Fruit fly (Drosophila melanogaster): ENCODE measurements around the gene CG15803.

CG15803 gene

dm6 chr3R:18295262-18295944, 65.1 kb downstream of the CG15803 start:
- TF ChIP-seq kay (GFP tag; ENCODE audit: borderline replicate concordance) (peak; percentile 77), bab1 (GFP tag; optimal IDR thresholded peaks at IDR 0.05) (no peak), ovo (GFP tag; optimal IDR thresholded peaks at IDR 0.05) (no peak)

dm6 chr3R:18294488-18294887, 66.0 kb downstream of the CG15803 start:
- TF ChIP-seq Mnt (GFP tag; optimal IDR thresholded peaks at IDR 0.05), result no peak
- no peak for TF ChIP-seq bab1 (GFP tag; optimal IDR thresholded peaks at IDR 0.05)
- TF ChIP-seq CG33017 (tag; optimal IDR thresholded peaks at IDR 0.05), result no peak
- TF ChIP-seq kay (GFP tag; ENCODE audit: borderline replicate concordance), result no peak
- no peak for TF ChIP-seq tj (GFP tag; optimal IDR thresholded peaks at IDR 0.05)
- no peak for TF ChIP-seq CG12768 (GFP tag; optimal IDR thresholded peaks at IDR 0.05)
- no peak for TF ChIP-seq toe (GFP tag; optimal IDR thresholded peaks at IDR 0.05)
- TF ChIP-seq Hr96 (GFP tag; optimal IDR thresholded peaks at IDR 0.05), result no peak
- TF ChIP-seq Crg-1 (GFP tag; optimal IDR thresholded peaks at IDR 0.05), result no peak
- no peak for TF ChIP-seq CG14711 (tag; optimal IDR thresholded peaks at IDR 0.05)
- no peak for TF ChIP-seq CG7101 (tag; optimal IDR thresholded peaks at IDR 0.05)
- no peak for TF ChIP-seq CG1620 (GFP tag; optimal IDR thresholded peaks at IDR 0.05)
- TF ChIP-seq ovo (GFP tag; optimal IDR thresholded peaks at IDR 0.05), result no peak

dm6 chr3R:18292371-18292770, 68.2 kb downstream of the CG15803 start:
- TF ChIP-seq Mnt (GFP tag; optimal IDR thresholded peaks at IDR 0.05), result peak; percentile 30
- TF ChIP-seq ovo (GFP tag; optimal IDR thresholded peaks at IDR 0.05), result no peak

dm6 chr3R:18291831-18292230, 68.7 kb downstream of the CG15803 start:
- TF ChIP-seq CG1620 (GFP tag; optimal IDR thresholded peaks at IDR 0.05) (no peak), CG7045 (GFP tag; optimal IDR thresholded peaks at IDR 0.05) (no peak), CG14711 (tag; optimal IDR thresholded peaks at IDR 0.05) (no peak), cic (GFP tag; optimal IDR thresholded peaks at IDR 0.05) (peak; percentile 48)

- TF ChIP-seq CG33017 (tag; optimal IDR thresholded peaks at IDR 0.05) (no peak), CG14711 (tag; optimal IDR thresholded peaks at IDR 0.05) (no peak)
These were observed 71.9 kb downstream of the CG15803 start, which contains the start of gene CG7131 for dm6 chr3R:18288677-18289076. Gene CG7131 (minus strand): TSS chr3R:18288777.

- TF ChIP-seq Clk (GFP tag; optimal IDR thresholded peaks at IDR 0.05), result no peak
- no peak for TF ChIP-seq CG1620 (GFP tag; optimal IDR thresholded peaks at IDR 0.05)
- TF ChIP-seq CG33017 (tag; optimal IDR thresholded peaks at IDR 0.05), result no peak
- no peak for TF ChIP-seq CG7101 (tag; optimal IDR thresholded peaks at IDR 0.05)
- no peak for TF ChIP-seq pad (GFP tag; optimal IDR thresholded peaks at IDR 0.05)
- no peak for TF ChIP-seq CG14711 (tag; optimal IDR thresholded peaks at IDR 0.05)
- TF ChIP-seq cic (GFP tag; optimal IDR thresholded peaks at IDR 0.05), result no peak
- TF ChIP-seq ovo (GFP tag; optimal IDR thresholded peaks at IDR 0.05), result no peak
- TF ChIP-seq Crg-1 (GFP tag; optimal IDR thresholded peaks at IDR 0.05), result no peak
- TF ChIP-seq Mnt (GFP tag; optimal IDR thresholded peaks at IDR 0.05), result peak; percentile 97
- no peak for TF ChIP-seq CG11617 (GFP tag; optimal IDR thresholded peaks at IDR 0.05)
- no peak for TF ChIP-seq toe (GFP tag; optimal IDR thresholded peaks at IDR 0.05)
- TF ChIP-seq bab1 (GFP tag; optimal IDR thresholded peaks at IDR 0.05), result peak; percentile 11
These were observed 77.1 kb downstream of the CG15803 start, which contains the start of the genes CG14312 and CG8064 for dm6 chr3R:18283441-18283840. Gene CG14312 (minus strand): TSS chr3R:18283528. Gene CG8064 (plus strand): TSS chr3R:18283660.

Measured in whole organism, adult.